Worm (Caenorhabditis elegans): Measurements from ENCODE around the gene B0393.5.

The B0393.5 gene

ce11 chrIII:4754001-4754561 is 11.5 kb upstream of the B0393.5 start, which contains the start of the genes rps-0 and rbg-3 (continued):
- TF ChIP-seq ztf-4 (tag; optimal IDR thresholded peaks at IDR 0.05) (peak; percentile 84), lin-15B (tag; optimal IDR thresholded peaks at IDR 0.05) (peak; percentile 92), blmp-1 (tag; optimal IDR thresholded peaks at IDR 0.05) (peak; percentile 89), fos-1 (tag; optimal IDR thresholded peaks at IDR 0.05) (peak; percentile 88), Y116A8C.19 (tag; optimal IDR thresholded peaks at IDR 0.05; ENCODE audit: borderline replicate concordance) (no peak), lsy-2 (tag; optimal IDR thresholded peaks at IDR 0.05) (peak; percentile 97), ceh-82 (tag; optimal IDR thresholded peaks at IDR 0.05) (peak; percentile 93 to 94 (median 93)), snu-23 (GFP tag; optimal IDR thresholded peaks at IDR 0.05) (peak; percentile 96), grh-1 (GFP tag; IDR thresholded peaks at IDR 0.05) (peak; percentile 79), aly-2 (tag; optimal IDR thresholded peaks at IDR 0.05) (peak; percentile 66), isw-1 (GFP tag; IDR thresholded peaks at IDR 0.05) (peak; percentile 93), F16B12.6 (tag; optimal IDR thresholded peaks at IDR 0.05) (peak; percentile 71), skn-1 (tag; optimal IDR thresholded peaks at IDR 0.05) (peak; percentile 76), lin-39 (tag; optimal IDR thresholded peaks at IDR 0.05) (peak; percentile 77), vab-15 (tag; optimal IDR thresholded peaks at IDR 0.05) (peak; percentile 77), ceh-63 (GFP tag; optimal IDR thresholded peaks at IDR 0.05) (no peak), fkh-10 (GFP tag; optimal IDR thresholded peaks at IDR 0.05) (peak; percentile 42), xbp-1 (tag; optimal IDR thresholded peaks at IDR 0.05) (peak; percentile 93), nhr-84 (tag; optimal IDR thresholded peaks at IDR 0.05) (no peak), zip-4 (GFP tag; optimal IDR thresholded peaks at IDR 0.05) (peak; percentile 74), fkh-4 (tag; optimal IDR thresholded peaks at IDR 0.05; ENCODE audit: borderline replicate concordance) (peak; percentile 52), C04F5.9 (tag; optimal IDR thresholded peaks at IDR 0.05) (peak; percentile 99), elt-3 (tag; optimal IDR thresholded peaks at IDR 0.05) (peak in 5 of 6 experiments; percentile 13 to 90 (median 75)), nhr-19 (GFP tag; conservative IDR thresholded peaks at IDR 0.05) (peak; percentile 93), ztf-11 (tag; optimal IDR thresholded peaks at IDR 0.05) (peak in 1 of 2 experiments; percentile 72), snpc-4 (tag; optimal IDR thresholded peaks at IDR 0.05) (peak; percentile 47), hlh-17 (GFP tag; optimal IDR thresholded peaks at IDR 0.05; ENCODE audit: borderline replicate concordance) (no peak), lir-3 (tag; optimal IDR thresholded peaks at IDR 0.05; ENCODE audit: poor library complexity) (peak; percentile 75), egl-13 (tag; optimal IDR thresholded peaks at IDR 0.05) (peak; percentile 82), elt-2 (tag; optimal IDR thresholded peaks at IDR 0.05) (peak; percentile 49), jun-1 (tag; optimal IDR thresholded peaks at IDR 0.05) (peak; percentile 90), sox-4 (tag; optimal IDR thresholded peaks at IDR 0.05) (peak; percentile 64), ces-1 (GFP tag; optimal IDR thresholded peaks at IDR 0.05) (no peak), mef-2 (tag; optimal IDR thresholded peaks at IDR 0.05) (peak; percentile 57), efl-1 (optimal IDR thresholded peaks at IDR 0.05) (peak; percentile 94 to 95), efl-1 (GFP tag; optimal IDR thresholded peaks at IDR 0.05 in 1 of 2) (peak; percentile 88 to 99), unc-130 (tag; optimal IDR thresholded peaks at IDR 0.05) (peak; percentile 97), mep-1 (tag; optimal IDR thresholded peaks at IDR 0.05) (peak; percentile 98), efl-3 (GFP tag; optimal IDR thresholded peaks at IDR 0.05) (no peak), ceh-88 (GFP tag; IDR thresholded peaks at IDR 0.05) (peak; percentile 64), sup-37 (GFP tag; optimal IDR thresholded peaks at IDR 0.05) (peak; percentile 38), ceh-90 (tag; optimal IDR thresholded peaks at IDR 0.05) (peak; percentile 20), tlp-1 (tag; optimal IDR thresholded peaks at IDR 0.05) (no peak), alr-1 (tag; optimal IDR thresholded peaks at IDR 0.05; ENCODE audit: borderline replicate concordance) (no peak), nhr-237 (tag; optimal IDR thresholded peaks at IDR 0.05) (peak; percentile 49), nhr-47 (tag; optimal IDR thresholded peaks at IDR 0.05) (peak; percentile 95), nhr-11 (tag; optimal IDR thresholded peaks at IDR 0.05) (peak; percentile 74), C34B4.2 (tag; optimal IDR thresholded peaks at IDR 0.05) (no peak), mab-9 (GFP tag; IDR thresholded peaks at IDR 0.05) (peak; percentile 72), lin-13 (GFP tag; optimal IDR thresholded peaks at IDR 0.05) (peak; percentile 90), nhr-76 (tag; optimal IDR thresholded peaks at IDR 0.05) (no peak), dsc-1 (tag; optimal IDR thresholded peaks at IDR 0.05) (peak; percentile 92), C16A3.4 (tag; optimal IDR thresholded peaks at IDR 0.05) (peak; percentile 97)

Measured in whole organism, L1 larva.